Fruit fly (Drosophila melanogaster): ENCODE data around the gene Catsup.

The Catsup gene

dm6 chr2L:19022221-19022516 lies 19.5 kb upstream of the Catsup start, which contains the start of gene CG15172:
CG15172 (plus strand) TSS chr2L:19022417.
- TF ChIP-seq CG9705 (GFP tag; optimal IDR thresholded peaks at IDR 0.05) (no peak), dsf (GFP tag; optimal IDR thresholded peaks at IDR 0.05; ENCODE audit: borderline replicate concordance) (no peak), ey (GFP tag; optimal IDR thresholded peaks at IDR 0.05) (no peak), Rel (GFP tag; optimal IDR thresholded peaks at IDR 0.05) (no peak), Rel (tag; optimal IDR thresholded peaks at IDR 0.05) (no peak), brk (GFP tag; optimal IDR thresholded peaks at IDR 0.05) (no peak), Mio (GFP tag; optimal IDR thresholded peaks at IDR 0.05) (no peak), Hr83 (GFP tag; optimal IDR thresholded peaks at IDR 0.05; ENCODE audit: poor library complexity, severe bottlenecking) (no peak), br (GFP tag; optimal IDR thresholded peaks at IDR 0.05) (no peak), usp (GFP tag; optimal IDR thresholded peaks at IDR 0.05) (no peak), dl (GFP tag; optimal IDR thresholded peaks at IDR 0.05; ENCODE audit: insufficient read depth in 1 of 2, partially characterized antibody in 2 of 2) (no peak), foxo (GFP tag; optimal IDR thresholded peaks at IDR 0.05) (no peak), CrebA (GFP tag; optimal IDR thresholded peaks at IDR 0.05; ENCODE audit: borderline replicate concordance) (no peak), Sp1 (GFP tag; optimal IDR thresholded peaks at IDR 0.05) (no peak), Dif (GFP tag; optimal IDR thresholded peaks at IDR 0.05; ENCODE audit: partially characterized antibody) (no peak), Abd-B (GFP tag; optimal IDR thresholded peaks at IDR 0.05) (no peak)

- TF ChIP-seq psq (GFP tag; optimal IDR thresholded peaks at IDR 0.05) (peak; percentile 56), usp (GFP tag; optimal IDR thresholded peaks at IDR 0.05) (no peak), dmrt93B (GFP tag; optimal IDR thresholded peaks at IDR 0.05) (peak; percentile 49), br (GFP tag; optimal IDR thresholded peaks at IDR 0.05) (peak; percentile 24), sv (GFP tag; optimal IDR thresholded peaks at IDR 0.05) (peak; percentile 9), N (GFP tag; optimal IDR thresholded peaks at IDR 0.05) (no peak), rgr (GFP tag; optimal IDR thresholded peaks at IDR 0.05) (peak; percentile 52), Abd-B (GFP tag; optimal IDR thresholded peaks at IDR 0.05) (no peak), CG9705 (GFP tag; optimal IDR thresholded peaks at IDR 0.05) (peak; percentile 51), Rel (GFP tag; optimal IDR thresholded peaks at IDR 0.05) (no peak), Rel (tag; optimal IDR thresholded peaks at IDR 0.05) (peak; percentile 5), dsf (GFP tag; optimal IDR thresholded peaks at IDR 0.05; ENCODE audit: borderline replicate concordance) (no peak), h (GFP tag; optimal IDR thresholded peaks at IDR 0.05) (peak; percentile 60), OdsH (GFP tag; optimal IDR thresholded peaks at IDR 0.05) (peak; percentile 41), foxo (GFP tag; optimal IDR thresholded peaks at IDR 0.05) (peak in 1 of 2 experiments; percentile 69), fru (GFP tag; optimal IDR thresholded peaks at IDR 0.05) (peak; percentile 61), ey (GFP tag; optimal IDR thresholded peaks at IDR 0.05) (peak; percentile 51), jim (GFP tag; optimal IDR thresholded peaks at IDR 0.05) (no peak), Sp1 (GFP tag; optimal IDR thresholded peaks at IDR 0.05) (peak; percentile 78), HLH106 (tag; optimal IDR thresholded peaks at IDR 0.05) (peak; percentile 76)
These were observed 17.5 kb upstream of the Catsup start for dm6 chr2L:19023972-19024743.

- TF ChIP-seq jim (GFP tag; optimal IDR thresholded peaks at IDR 0.05) = no peak
- no peak for TF ChIP-seq foxo (GFP tag; optimal IDR thresholded peaks at IDR 0.05)
- TF ChIP-seq Dif (GFP tag; optimal IDR thresholded peaks at IDR 0.05; ENCODE audit: partially characterized antibody) = no peak
- TF ChIP-seq Hr78 (GFP tag; optimal IDR thresholded peaks at IDR 0.05) = no peak
- no peak for TF ChIP-seq dsf (GFP tag; optimal IDR thresholded peaks at IDR 0.05; ENCODE audit: borderline replicate concordance)
- no peak for TF ChIP-seq ey (GFP tag; optimal IDR thresholded peaks at IDR 0.05)
- no peak for TF ChIP-seq CG9705 (GFP tag; optimal IDR thresholded peaks at IDR 0.05)
- TF ChIP-seq pan (optimal IDR thresholded peaks at IDR 0.05) = no peak
- TF ChIP-seq sage (GFP tag; optimal IDR thresholded peaks at IDR 0.05) = no peak
- TF ChIP-seq fru (GFP tag; optimal IDR thresholded peaks at IDR 0.05) = no peak
- TF ChIP-seq Hr83 (GFP tag; optimal IDR thresholded peaks at IDR 0.05; ENCODE audit: poor library complexity, severe bottlenecking) = no peak
- no peak for TF ChIP-seq Dfd (GFP tag; optimal IDR thresholded peaks at IDR 0.05)
These were observed 17.0 kb upstream of the Catsup start for dm6 chr2L:19024744-19025059.

DNA sequence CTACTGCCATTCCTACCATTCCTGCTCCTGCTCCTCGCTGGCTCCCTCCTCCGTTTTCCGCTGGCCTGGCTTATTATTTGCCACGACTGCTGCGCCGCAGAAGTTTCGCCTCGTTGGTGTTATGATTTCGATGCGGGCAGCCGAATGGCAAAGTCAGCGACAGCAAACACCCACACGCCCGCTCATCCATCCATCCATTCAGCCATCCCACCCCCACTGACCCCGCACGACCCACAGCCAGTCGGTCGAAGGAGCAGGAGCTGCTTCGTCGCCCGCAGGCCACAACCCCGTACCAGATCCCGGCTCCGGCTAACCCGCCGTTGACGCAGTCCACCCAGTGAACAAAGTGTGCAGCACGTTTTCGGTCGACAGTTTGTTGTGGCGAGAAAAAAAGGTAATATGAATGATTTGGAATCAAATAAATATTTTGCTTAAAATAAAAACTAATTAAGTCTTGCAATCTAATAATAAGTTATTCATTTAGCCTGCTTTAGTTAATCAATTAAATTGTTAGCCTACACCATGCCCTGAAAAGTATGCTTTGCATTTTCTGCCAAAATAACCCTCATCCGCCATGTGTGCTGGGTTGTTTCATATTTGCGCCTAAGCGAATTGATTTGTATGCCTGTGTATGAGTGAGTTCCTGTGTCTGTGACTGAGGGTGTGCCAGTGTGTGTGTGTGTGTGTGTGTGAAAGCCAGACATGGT lies 15.0 kb upstream of the Catsup start:
- TF ChIP-seq fru (GFP tag; optimal IDR thresholded peaks at IDR 0.05) = peak; percentile 48
- TF ChIP-seq foxo (GFP tag; optimal IDR thresholded peaks at IDR 0.05) = peak in 1 of 2 experiments; percentile 57
- TF ChIP-seq jim (GFP tag; optimal IDR thresholded peaks at IDR 0.05) = no peak
- no peak for TF ChIP-seq lola (GFP tag; optimal IDR thresholded peaks at IDR 0.05)
- TF ChIP-seq rgr (GFP tag; optimal IDR thresholded peaks at IDR 0.05) = peak; percentile 13
- TF ChIP-seq pan (optimal IDR thresholded peaks at IDR 0.05) = no peak
- peak; percentile 20 for TF ChIP-seq br (GFP tag; optimal IDR thresholded peaks at IDR 0.05)
- TF ChIP-seq OdsH (GFP tag; optimal IDR thresholded peaks at IDR 0.05) = peak; percentile 38
- no peak for TF ChIP-seq dsf (GFP tag; optimal IDR thresholded peaks at IDR 0.05; ENCODE audit: borderline replicate concordance)
- TF ChIP-seq HLH106 (tag; optimal IDR thresholded peaks at IDR 0.05) = peak; percentile 60
- peak; percentile 20 for TF ChIP-seq psq (GFP tag; optimal IDR thresholded peaks at IDR 0.05)
- TF ChIP-seq CG9705 (GFP tag; optimal IDR thresholded peaks at IDR 0.05) = peak; percentile 33
- peak; percentile 26 for TF ChIP-seq dmrt93B (GFP tag; optimal IDR thresholded peaks at IDR 0.05)
- TF ChIP-seq sage (GFP tag; optimal IDR thresholded peaks at IDR 0.05) = no peak
- TF ChIP-seq Sp1 (GFP tag; optimal IDR thresholded peaks at IDR 0.05) = peak; percentile 67
- peak; percentile 50 for TF ChIP-seq ey (GFP tag; optimal IDR thresholded peaks at IDR 0.05)
- peak; percentile 37 for TF ChIP-seq h (GFP tag; optimal IDR thresholded peaks at IDR 0.05)
